Worm (Caenorhabditis elegans) whole organism, L2 larva: Measurements from ENCODE around the gene F37A4.6.

ENCODE experiments used
- ama-1 ChIP-seq: fragments of 150-350 bp; optimal IDR thresholded peaks from 2 replicates; lab custom pipeline; 2018; ENCODE audit warnings: inconsistent platforms
- egl-27 ChIP-seq: sonication (generic microtip); optimal IDR thresholded peaks from 3 replicates; lab custom pipeline; 2017; ENCODE audit warnings: missing biosample characterization, missing genetic modification reagents, missing genetic modification characterization
- elt-1 ChIP-seq: fragments of 150-350 bp; optimal IDR thresholded peaks from 2 replicates; lab custom pipeline; 2014; ENCODE audit warnings: missing biosample characterization, missing genetic modification characterization
- lin-39 ChIP-seq: fragments of 150-350 bp; optimal IDR thresholded peaks from 2 replicates; lab custom pipeline; 2014; ENCODE audit warnings: missing biosample characterization, missing genetic modification reagents, missing genetic modification characterization
- nhr-10 ChIP-seq: sonication (generic microtip); optimal IDR thresholded peaks from 2 replicates; lab custom pipeline; 2017; ENCODE audit warnings: missing biosample characterization, missing genetic modification characterization
- nhr-77 ChIP-seq: fragments of 150-350 bp; optimal IDR thresholded peaks from 2 replicates; lab custom pipeline; 2014; ENCODE audit warnings: missing biosample characterization, missing genetic modification characterization
- unc-62 ChIP-seq: fragments of 150-350 bp; optimal IDR thresholded peaks from 2 replicates; lab custom pipeline; 2014; ENCODE audit warnings: missing biosample characterization, missing genetic modification reagents, missing genetic modification characterization
- zag-1 ChIP-seq: fragments of 150-350 bp; optimal IDR thresholded peaks from 2 replicates; lab custom pipeline; 2014; ENCODE audit warnings: missing biosample characterization, missing genetic modification characterization
- ztf-11 ChIP-seq: sonication (generic microtip); optimal IDR thresholded peaks from 2 replicates; lab custom pipeline; 2017; ENCODE audit warnings: missing biosample characterization, missing genetic modification characterization
- ztf-4 ChIP-seq: fragments of 150-350 bp; optimal IDR thresholded peaks from 2 replicates; lab custom pipeline; 2014; ENCODE audit warnings: missing biosample characterization, missing genetic modification characterization

- TF ChIP-seq egl-27 (no peak), nhr-77 (tag; lab: Kevin White, UChicago) (no peak), ztf-4 (tag; lab: Kevin White, UChicago) (no peak), nhr-10 (no peak), zag-1 (no peak), lin-39 (tag; lab: Kevin White, UChicago) (no peak), elt-1 (tag; lab: Kevin White, UChicago) (no peak), ama-1 (lab: Kevin White, UChicago) (no peak), ztf-11 (tag; lab: Kevin White, UChicago) (no peak), unc-62 (GFP tag; lab: Kevin White, UChicago) (no peak)
Observed at ce11 chrIII:6690490-6690889, 15.1 kb upstream of the F37A4.6 start.
